Worm (Caenorhabditis elegans) whole organism, L2 larva: ENCODE measurements around the gene M176.11.
A peak's percentile ranks its signal among the peaks of the same experiment; 100 is the strongest.

Experiments used
- C34F6.9 ChIP-seq: fragments of 150-350 bp; optimal IDR thresholded peaks from 2 replicates; lab custom pipeline; 2014; ENCODE audit warnings: missing biosample characterization, missing genetic modification characterization
- F13H6.1 ChIP-seq: sonication (generic microtip); optimal IDR thresholded peaks from 2 replicates; lab custom pipeline; 2016; ENCODE audit warnings: missing genetic modification characterization, missing compliant biosample characterization
- R02D3.7 ChIP-seq: fragments of 150-350 bp; optimal IDR thresholded peaks from 2 replicates; lab custom pipeline; 2014; ENCODE audit warnings: missing biosample characterization, missing genetic modification characterization
- Y55F3AM.14 ChIP-seq: fragments of 200-800 bp; sonication (Bioruptor generic); optimal IDR thresholded peaks from 2 replicates; lab custom pipeline; 2018; ENCODE audit warnings: mild to moderate bottlenecking, missing genetic modification characterization, missing compliant biosample characterization
- alr-1 ChIP-seq: fragments of 150-350 bp; optimal IDR thresholded peaks from 2 replicates; lab custom pipeline; 2014; ENCODE audit warnings: missing biosample characterization, missing genetic modification characterization
- ama-1 ChIP-seq: fragments of 150-350 bp; optimal IDR thresholded peaks from 2 replicates; lab custom pipeline; 2018; ENCODE audit warnings: inconsistent platforms
- blmp-1 ChIP-seq: sonication (generic microtip); optimal IDR thresholded peaks from 2 replicates; lab custom pipeline; 2017; ENCODE audit warnings: missing genetic modification characterization, mild to moderate bottlenecking, missing compliant biosample characterization, antibody characterized with exemption, moderate library complexity; ENCODE audit not compliant: insufficient read depth
- ceh-16 ChIP-seq: fragments of 150-350 bp; optimal IDR thresholded peaks from 2 replicates; lab custom pipeline; 2014; ENCODE audit warnings: missing biosample characterization, missing genetic modification characterization
- ceh-82 ChIP-seq: fragments of 150-350 bp; optimal IDR thresholded peaks from 2 replicates; lab custom pipeline; 2014; ENCODE audit warnings: missing biosample characterization, missing genetic modification characterization
- crh-2 ChIP-seq: sonication (generic microtip); optimal IDR thresholded peaks from 2 replicates; lab custom pipeline; 2017; ENCODE audit warnings: missing biosample characterization, missing genetic modification characterization
- dmd-4 ChIP-seq: sonication (generic microtip); optimal IDR thresholded peaks from 2 replicates; lab custom pipeline; 2017; ENCODE audit warnings: missing biosample characterization, missing genetic modification characterization
- egl-27 ChIP-seq: sonication (generic microtip); optimal IDR thresholded peaks from 3 replicates; lab custom pipeline; 2017; ENCODE audit warnings: missing biosample characterization, missing genetic modification reagents, missing genetic modification characterization
- elt-1 ChIP-seq: fragments of 150-350 bp; optimal IDR thresholded peaks from 2 replicates; lab custom pipeline; 2014; ENCODE audit warnings: missing biosample characterization, missing genetic modification characterization
- elt-3 ChIP-seq: sonication (generic microtip); optimal IDR thresholded peaks from 2 replicates; lab custom pipeline; 2017; ENCODE audit warnings: missing biosample characterization, missing genetic modification characterization
- fos-1 ChIP-seq: fragments of 150-350 bp; optimal IDR thresholded peaks from 2 replicates; lab custom pipeline; 2014; ENCODE audit warnings: missing biosample characterization, missing genetic modification characterization
- lin-11 ChIP-seq: fragments of 150-350 bp; sonication (generic microtip); optimal IDR thresholded peaks from 2 replicates; lab custom pipeline; 2014; ENCODE audit warnings: missing biosample characterization, missing genetic modification characterization, inconsistent platforms, mixed read lengths
- lin-39 ChIP-seq: fragments of 150-350 bp; optimal IDR thresholded peaks from 2 replicates; lab custom pipeline; 2014; ENCODE audit warnings: missing biosample characterization, missing genetic modification reagents, missing genetic modification characterization
- lsy-2 ChIP-seq, 2 experiments: fragments of 150-350 bp in 1 of 2; sonication (generic microtip) in 1 of 2; optimal IDR thresholded peaks; 2 replicates each; lab custom pipeline; 2014 to 2017; ENCODE audit warnings: missing biosample characterization in 2 of 2, missing genetic modification characterization in 2 of 2
- nhr-10 ChIP-seq: sonication (generic microtip); optimal IDR thresholded peaks from 2 replicates; lab custom pipeline; 2017; ENCODE audit warnings: missing biosample characterization, missing genetic modification characterization
- nhr-11 ChIP-seq: fragments of 150-350 bp; optimal IDR thresholded peaks from 2 replicates; lab custom pipeline; 2014; ENCODE audit warnings: missing biosample characterization, missing genetic modification characterization
- nhr-12 ChIP-seq: fragments of 150-350 bp; optimal IDR thresholded peaks from 2 replicates; lab custom pipeline; 2014; ENCODE audit warnings: missing biosample characterization, missing genetic modification characterization
- nhr-129 ChIP-seq: fragments of 150-350 bp; optimal IDR thresholded peaks from 2 replicates; lab custom pipeline; 2014; ENCODE audit warnings: missing biosample characterization, missing genetic modification characterization
- nhr-21 ChIP-seq: fragments of 150-350 bp; optimal IDR thresholded peaks from 2 replicates; lab custom pipeline; 2014; ENCODE audit warnings: missing biosample characterization, missing genetic modification characterization
- nhr-23 ChIP-seq: fragments of 150-350 bp; optimal IDR thresholded peaks from 2 replicates; lab custom pipeline; 2014; ENCODE audit warnings: missing biosample characterization, missing genetic modification reagents, missing genetic modification characterization
- nhr-237 ChIP-seq: fragments of 150-350 bp; optimal IDR thresholded peaks from 2 replicates; lab custom pipeline; 2014; ENCODE audit warnings: missing biosample characterization, missing genetic modification characterization
- nhr-25 ChIP-seq: fragments of 150-350 bp; sonication (generic microtip); optimal IDR thresholded peaks from 3 replicates; lab custom pipeline; 2014; ENCODE audit warnings: missing biosample characterization, missing genetic modification characterization
- peb-1 ChIP-seq: fragments of 150-350 bp; optimal IDR thresholded peaks from 2 replicates; lab custom pipeline; 2014; ENCODE audit warnings: missing biosample characterization, missing genetic modification characterization
- sem-4 ChIP-seq: fragments of 150-350 bp; optimal IDR thresholded peaks from 2 replicates; lab custom pipeline; 2014; ENCODE audit warnings: missing biosample characterization, missing genetic modification reagents, missing genetic modification characterization
- skn-1 ChIP-seq: sonication (generic microtip); optimal IDR thresholded peaks from 2 replicates; lab custom pipeline; 2017; ENCODE audit warnings: missing biosample characterization, missing genetic modification characterization
- sma-3 ChIP-seq: sonication (generic microtip); optimal IDR thresholded peaks from 2 replicates; lab custom pipeline; 2016; ENCODE audit warnings: missing genetic modification reagents, missing genetic modification characterization, missing compliant biosample characterization
- sma-9 ChIP-seq, 2 experiments: fragments of 150-350 bp in 1 of 2; sonication (generic microtip) in 1 of 2; optimal IDR thresholded peaks; 2 replicates each; lab custom pipeline; 2014 to 2016; ENCODE audit warnings: missing genetic modification characterization in 2 of 2, mild to moderate bottlenecking in 1 of 2, missing biosample characterization in 1 of 2, missing compliant biosample characterization in 1 of 2, missing genetic modification reagents in 1 of 2, moderate library complexity in 1 of 2
- unc-39 ChIP-seq: fragments of 150-350 bp; optimal IDR thresholded peaks from 2 replicates; lab custom pipeline; 2014; ENCODE audit warnings: missing biosample characterization, missing genetic modification characterization
- unc-55 ChIP-seq: fragments of 150-350 bp; sonication (generic microtip); optimal IDR thresholded peaks from 3 replicates; lab custom pipeline; 2014; ENCODE audit warnings: missing biosample characterization, missing genetic modification reagents, missing genetic modification characterization
- ztf-1 ChIP-seq: fragments of 200-800 bp; sonication (Bioruptor generic); conservative IDR thresholded peaks from 2 replicates; pipeline ENCODE4 v1.3.6; 2022; ENCODE audit warnings: missing genetic modification characterization, missing compliant biosample characterization
- ztf-11 ChIP-seq: sonication (generic microtip); optimal IDR thresholded peaks from 2 replicates; lab custom pipeline; 2017; ENCODE audit warnings: missing biosample characterization, missing genetic modification characterization

Gene M176.11

ce11 chrII:9421969-9422368 lies at the start of gene M176.11:
Gene M176.11, plus strand, starts transcription at chrII:9422269.
- no peak for TF ChIP-seq nhr-129 (tag; lab: Kevin White, UChicago)
- TF ChIP-seq lsy-2 (tag; optimal IDR thresholded peaks at IDR 0.05; lab: Kevin White, UChicago), result no peak
- TF ChIP-seq ceh-16 (tag; lab: Kevin White, UChicago), result no peak
- no peak for TF ChIP-seq lin-11
- no peak for TF ChIP-seq alr-1 (tag; lab: Kevin White, UChicago)
- no peak for TF ChIP-seq F13H6.1 (tag; lab: Kevin White, UChicago)
- no peak for TF ChIP-seq egl-27 (tag; lab: Kevin White, UChicago)
- no peak for TF ChIP-seq nhr-237 (tag; lab: Kevin White, UChicago)
- no peak for TF ChIP-seq fos-1 (tag; lab: Kevin White, UChicago)
- no peak for TF ChIP-seq nhr-21 (tag; lab: Kevin White, UChicago)
- no peak for TF ChIP-seq dmd-4 (tag; lab: Kevin White, UChicago)
- no peak for TF ChIP-seq lin-39 (tag; lab: Kevin White, UChicago)
- TF ChIP-seq elt-1 (tag; lab: Kevin White, UChicago), result no peak
- TF ChIP-seq blmp-1 (tag; lab: Kevin White, UChicago), result no peak
- no peak for TF ChIP-seq nhr-12 (tag; lab: Kevin White, UChicago)
- no peak for TF ChIP-seq nhr-25 (tag; lab: Kevin White, UChicago)
- no peak for TF ChIP-seq elt-3 (tag; lab: Kevin White, UChicago)
- TF ChIP-seq ceh-82 (tag; lab: Kevin White, UChicago), result no peak
- no peak for TF ChIP-seq C34F6.9 (tag; lab: Kevin White, UChicago)

ce11 chrII:9372393-9372792 lies 49.7 kb upstream of the M176.11 start, which contains the start of gene C06C3.3:
Gene C06C3.3, minus strand, starts transcription at chrII:9372493.
- TF ChIP-seq unc-39, result no peak
- TF ChIP-seq nhr-23 (tag; lab: Kevin White, UChicago), result no peak
- no peak for TF ChIP-seq sma-9 (GFP tag; optimal IDR thresholded peaks at IDR 0.05; lab: Kevin White, UChicago)
- TF ChIP-seq sma-9 (tag; optimal IDR thresholded peaks at IDR 0.05; lab: Kevin White, UChicago), result no peak
- no peak for TF ChIP-seq elt-1 (tag; lab: Kevin White, UChicago)
- TF ChIP-seq ztf-1 (GFP tag; lab: Robert Waterston, UW), result no peak
- no peak for TF ChIP-seq R02D3.7 (tag; lab: Kevin White, UChicago)
- no peak for TF ChIP-seq ama-1
- no peak for TF ChIP-seq C34F6.9 (tag; lab: Kevin White, UChicago)

DNA sequence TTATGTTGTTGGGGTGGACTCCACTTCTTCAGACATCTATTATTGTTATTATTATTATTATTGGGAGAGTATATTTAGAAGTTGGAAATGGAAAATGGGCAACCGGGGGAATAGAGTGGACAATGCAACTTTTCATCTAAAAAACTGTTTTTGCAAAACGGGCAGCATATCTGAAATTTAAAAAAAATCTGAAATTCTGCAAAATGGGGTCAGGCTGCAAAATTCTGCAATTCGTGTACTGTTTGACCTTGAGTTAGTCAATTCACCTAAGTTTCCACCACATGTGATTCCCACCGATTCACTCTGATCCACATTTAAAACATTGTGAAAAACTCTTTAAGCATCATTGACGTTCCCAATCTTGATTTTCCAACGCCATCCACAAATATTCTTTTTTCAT lies 49.1 kb upstream of the M176.11 start, which contains the start of gene C06C3.4:
Gene C06C3.4 (plus strand): TSS at position 301 of the 400 bp plus-strand sequence.
- TF ChIP-seq crh-2 (tag; lab: Kevin White, UChicago) (no peak), Y55F3AM.14 (GFP tag; lab: Kevin White, UChicago) (no peak), ceh-16 (tag; lab: Kevin White, UChicago) (no peak), ztf-1 (GFP tag; lab: Robert Waterston, UW) (no peak)

DNA sequence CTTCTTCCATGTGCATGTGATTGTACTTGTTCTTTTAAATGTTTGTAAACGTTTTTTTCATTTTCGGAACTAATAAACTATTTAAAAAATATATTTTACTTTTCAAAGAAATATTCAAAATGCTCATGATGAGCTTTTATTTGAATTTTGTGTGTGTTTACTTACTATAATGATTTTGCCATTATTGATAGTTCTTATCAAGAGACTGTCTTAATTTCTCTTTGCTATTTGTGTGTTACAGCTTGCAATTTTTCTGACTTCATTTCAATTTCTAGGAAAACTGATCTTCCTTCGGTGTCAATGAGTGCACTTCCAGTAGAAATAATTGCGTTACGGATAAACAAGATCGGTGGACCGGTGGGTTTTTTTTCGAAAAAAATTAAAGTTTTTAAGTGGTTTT lies 47.3 kb upstream of the M176.11 start, which contains the start of gene C06C3.12:
Gene C06C3.12 (plus strand): TSS at position 301 of the 400 bp plus-strand sequence.
- no peak for TF ChIP-seq ama-1
- TF ChIP-seq crh-2 (tag; lab: Kevin White, UChicago), result no peak
- TF ChIP-seq alr-1 (tag; lab: Kevin White, UChicago), result no peak
- TF ChIP-seq fos-1 (tag; lab: Kevin White, UChicago), result peak; percentile 24
- TF ChIP-seq, all 48 proteins: peak for 1

- TF ChIP-seq sma-3 (GFP tag; lab: Kevin White, UChicago) (no peak), nhr-23 (tag; lab: Kevin White, UChicago) (no peak), nhr-11 (tag; lab: Kevin White, UChicago) (no peak), C34F6.9 (tag; lab: Kevin White, UChicago) (no peak), nhr-12 (tag; lab: Kevin White, UChicago) (no peak), F13H6.1 (tag; lab: Kevin White, UChicago) (no peak), ztf-1 (GFP tag; lab: Robert Waterston, UW) (no peak), ztf-11 (no peak), sem-4 (tag; lab: Kevin White, UChicago) (no peak), nhr-10 (tag; lab: Kevin White, UChicago) (no peak), egl-27 (tag; lab: Kevin White, UChicago) (no peak), fos-1 (tag; lab: Kevin White, UChicago) (no peak), nhr-129 (tag; lab: Kevin White, UChicago) (no peak), peb-1 (tag; lab: Kevin White, UChicago) (no peak), skn-1 (tag; lab: Kevin White, UChicago) (no peak), elt-3 (tag; lab: Kevin White, UChicago) (no peak), unc-55 (no peak), nhr-21 (tag; lab: Kevin White, UChicago) (no peak), elt-1 (tag; lab: Kevin White, UChicago) (no peak), sma-9 (GFP tag; optimal IDR thresholded peaks at IDR 0.05; lab: Kevin White, UChicago) (no peak), sma-9 (tag; optimal IDR thresholded peaks at IDR 0.05; lab: Kevin White, UChicago) (no peak)
Measured at ce11 chrII:9377158-9377557, 44.9 kb upstream of the M176.11 start, which contains the start of gene C06C3.10. Gene C06C3.10, minus strand, starts transcription at chrII:9377258.
